Worm (Caenorhabditis elegans) whole organism, L1 larva: Measurements from ENCODE around the gene K12H6.6.

ENCODE experiments used
- aly-2 ChIP-seq: fragments of 150-350 bp; optimal IDR thresholded peaks from 2 replicates; lab custom pipeline; 2014; ENCODE audit warnings: missing biosample characterization, missing genetic modification characterization
- ceh-63 ChIP-seq: fragments of 200-800 bp; sonication (Bioruptor generic); optimal IDR thresholded peaks from 2 replicates; lab custom pipeline; 2018; ENCODE audit warnings: mild to moderate bottlenecking, missing genetic modification characterization, missing compliant biosample characterization
- efl-1 ChIP-seq, 4 experiments: fragments of 150-350 bp; optimal IDR thresholded peaks in 3 of 4; peaks in 1 of 4; 1 replicate in 1 of 4; 2 replicates in 3 of 4; lab custom pipeline; 2014; ENCODE audit warnings: missing biosample characterization in 2 of 4, missing genetic modification characterization in 2 of 4, missing genetic modification reagents in 2 of 4
- efl-3 ChIP-seq: fragments of 200-800 bp; sonication (Bioruptor generic); optimal IDR thresholded peaks from 2 replicates; lab custom pipeline; 2018; ENCODE audit warnings: mild to moderate bottlenecking, missing genetic modification characterization, missing compliant biosample characterization
- egl-27 ChIP-seq, 2 experiments: fragments of 150-350 bp in 1 of 2; sonication (generic microtip); optimal IDR thresholded peaks; 3 replicates each; lab custom pipeline; 2017 to 2018; ENCODE audit warnings: missing biosample characterization in 2 of 2, missing genetic modification characterization in 2 of 2, missing genetic modification reagents in 2 of 2
- elt-2 ChIP-seq: sonication (generic microtip); optimal IDR thresholded peaks from 2 replicates; lab custom pipeline; 2016; ENCODE audit warnings: missing genetic modification characterization, mild to moderate bottlenecking, inconsistent platforms, missing compliant biosample characterization, missing genetic modification reagents
- fkh-10 ChIP-seq: sonication (generic microtip); optimal IDR thresholded peaks from 2 replicates; lab custom pipeline; 2017; ENCODE audit warnings: missing biosample characterization, missing genetic modification reagents, missing genetic modification characterization
- fos-1 ChIP-seq: fragments of 150-350 bp; optimal IDR thresholded peaks from 2 replicates; lab custom pipeline; 2014; ENCODE audit warnings: missing biosample characterization, missing genetic modification characterization
- rnt-1 ChIP-seq: sonication (generic microtip); optimal IDR thresholded peaks from 2 replicates; lab custom pipeline; 2016; ENCODE audit warnings: mild to moderate bottlenecking, missing genetic modification characterization, moderate library complexity, missing compliant biosample characterization
- sox-4 ChIP-seq: sonication (generic microtip); optimal IDR thresholded peaks from 2 replicates; lab custom pipeline; 2016; ENCODE audit warnings: missing genetic modification characterization, missing compliant biosample characterization
- unc-130 ChIP-seq: fragments of 150-350 bp; optimal IDR thresholded peaks from 2 replicates; lab custom pipeline; 2017; ENCODE audit warnings: missing biosample characterization, missing genetic modification characterization, inconsistent platforms
- unc-86 ChIP-seq: sonication (generic microtip); optimal IDR thresholded peaks from 2 replicates; lab custom pipeline; 2016; ENCODE audit warnings: missing genetic modification characterization, missing compliant biosample characterization

- TF ChIP-seq aly-2 (tag; lab: Kevin White, UChicago) (no peak), fkh-10 (GFP tag; lab: Kevin White, UChicago) (no peak), unc-130 (tag; lab: Kevin White, UChicago) (no peak), fos-1 (tag; lab: Kevin White, UChicago) (no peak), egl-27 (tag; optimal IDR thresholded peaks at IDR 0.05; lab: Kevin White, UChicago) (no peak), efl-3 (no peak), elt-2 (tag; lab: Kevin White, UChicago) (no peak), unc-86 (tag; lab: Kevin White, UChicago) (no peak), efl-1 (optimal IDR thresholded peaks at IDR 0.05; lab: Kevin White, UChicago) (no peak), efl-1 (GFP tag; optimal IDR thresholded peaks at IDR 0.05 in 1 of 2; lab: Kevin White, UChicago) (peak in 1 of 2 experiments; percentile 87), ceh-63 (GFP tag; lab: Kevin White, UChicago) (no peak), sox-4 (no peak), rnt-1 (tag; lab: Kevin White, UChicago) (no peak)
Observed at ce11 chrII:2796431-2796830, 34.6 kb downstream of the K12H6.6 start.
